Fruit fly (Drosophila melanogaster) S2 (cell line): Measurements from ENCODE around the gene gish.

Experiments used
- CG8478 ChIP-seq: fragments of >200 bp; optimal IDR thresholded peaks from 2 replicates; lab custom pipeline; 2018
- CTCF ChIP-seq, 2 experiments: fragments of >200 bp; optimal IDR thresholded peaks; 2 replicates each; lab custom pipeline; 2018

DNA sequence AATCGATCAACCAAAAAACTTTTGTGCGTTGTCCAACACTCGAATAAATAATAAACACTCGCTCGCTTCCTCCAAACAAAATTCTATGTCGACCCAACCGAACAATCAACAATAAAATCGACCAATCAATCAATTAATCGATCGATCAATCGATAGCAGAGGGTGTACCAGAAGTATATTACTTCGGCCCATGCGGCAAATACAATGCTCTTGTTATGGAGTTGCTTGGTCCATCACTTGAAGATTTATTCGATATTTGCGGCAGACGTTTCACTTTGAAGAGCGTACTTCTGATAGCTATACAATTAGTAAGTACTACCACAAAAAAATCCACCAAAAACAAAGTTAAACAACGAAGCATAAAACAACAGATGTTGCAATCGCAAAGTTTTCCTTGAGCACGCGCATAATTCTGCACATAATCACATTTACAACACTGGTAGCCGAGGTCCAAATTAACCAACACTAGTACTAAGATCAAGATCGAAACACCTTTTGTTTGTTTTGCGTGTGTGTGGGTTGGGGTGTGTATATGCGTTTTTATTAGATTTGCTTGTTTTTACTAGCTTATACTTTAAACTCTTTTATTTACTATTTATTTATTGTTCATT, 23.4 kb downstream of the gish start:
- TF ChIP-seq CTCF (optimal IDR thresholded peaks at IDR 0.05; lab: Kevin White, UChicago), result no peak
- TF ChIP-seq CG8478 (lab: Kevin White, UChicago), result no peak
